Fruit fly (Drosophila melanogaster) whole organism, embryonic: ENCODE data around the gene dally.
A peak's percentile ranks its signal among the peaks of the same experiment; 100 is the strongest.

ENCODE experiments used
- Antp ChIP-seq: fragments of 200-800 bp; sonication (Bioruptor generic); optimal IDR thresholded peaks from 3 replicates; lab custom pipeline; 2016; ENCODE audit warnings: missing biosample characterization, missing genetic modification characterization
- Asciz ChIP-seq: fragments of 200-800 bp; sonication (Bioruptor generic); optimal IDR thresholded peaks from 2 replicates; lab custom pipeline; 2017; ENCODE audit warnings: missing biosample characterization, mild to moderate bottlenecking, missing genetic modification characterization, missing genetic modification reagents
- Awh ChIP-seq: fragments of 200-800 bp; sonication (Bioruptor generic); IDR thresholded peaks from 2 replicates; pipeline ENCODE4, ENCODE4 v1.3.6; 2022; ENCODE audit warnings: missing biosample characterization, missing genetic modification characterization
- Blimp-1 ChIP-seq: fragments of 200-800 bp; sonication (Bioruptor generic); optimal IDR thresholded peaks from 3 replicates; lab custom pipeline; 2018; ENCODE audit warnings: missing biosample characterization, missing genetic modification characterization, mild to moderate bottlenecking, moderate library complexity, missing genetic modification reagents
- CG10462 ChIP-seq: fragments of 200-800 bp; sonication (Bioruptor generic); optimal IDR thresholded peaks from 2 replicates; lab custom pipeline; 2016; ENCODE audit warnings: missing biosample characterization, missing genetic modification characterization
- CG10543 ChIP-seq: fragments of 200-800 bp; sonication (Bioruptor generic); optimal IDR thresholded peaks from 3 replicates; lab custom pipeline; 2017; ENCODE audit warnings: missing biosample characterization, mild to moderate bottlenecking, missing genetic modification characterization, moderate library complexity
- CG13123 ChIP-seq: fragments of 200-800 bp; sonication (Bioruptor generic); optimal IDR thresholded peaks from 2 replicates; lab custom pipeline; 2016; ENCODE audit warnings: missing biosample characterization, missing genetic modification characterization
- CG15011 ChIP-seq: fragments of 200-800 bp; sonication (Bioruptor generic); optimal IDR thresholded peaks from 3 replicates; lab custom pipeline; 2018; ENCODE audit warnings: missing biosample characterization, mild to moderate bottlenecking, missing genetic modification characterization
- CG15601 ChIP-seq: fragments of 200-800 bp; sonication (Bioruptor generic); optimal IDR thresholded peaks from 3 replicates; lab custom pipeline; 2019; ENCODE audit warnings: missing biosample characterization, mild to moderate bottlenecking, missing genetic modification characterization, moderate library complexity
- CG32772 ChIP-seq: fragments of 200-800 bp; sonication (Bioruptor generic); IDR thresholded peaks from 2 replicates; pipeline ENCODE4 v1.3.6; 2022; ENCODE audit warnings: missing biosample characterization, missing genetic modification characterization
- CG3281 ChIP-seq: fragments of 200-800 bp; sonication (Bioruptor generic); optimal IDR thresholded peaks from 3 replicates; lab custom pipeline; 2017; ENCODE audit warnings: missing biosample characterization, mild to moderate bottlenecking, missing genetic modification characterization
- CG3995 ChIP-seq: fragments of 200-800 bp; sonication (Bioruptor generic); optimal IDR thresholded peaks from 3 replicates; lab custom pipeline; 2016; ENCODE audit warnings: missing biosample characterization, missing genetic modification characterization
- CG6791 ChIP-seq: fragments of 200-800 bp; sonication (Bioruptor generic); IDR thresholded peaks from 3 replicates; pipeline ENCODE4 v1.3.6; 2022; ENCODE audit warnings: missing biosample characterization, missing genetic modification characterization; ENCODE audit not compliant: partially characterized antibody
- CG7745 ChIP-seq: fragments of 200-800 bp; sonication (Bioruptor generic); optimal IDR thresholded peaks from 2 replicates; lab custom pipeline; 2018; ENCODE audit warnings: missing biosample characterization, mild to moderate bottlenecking, missing genetic modification characterization, moderate library complexity
- CG8281 ChIP-seq: fragments of 200-800 bp; sonication (Bioruptor generic); optimal IDR thresholded peaks from 2 replicates; lab custom pipeline; 2018; ENCODE audit warnings: missing biosample characterization, mild to moderate bottlenecking, missing genetic modification characterization, moderate library complexity
- CG8765 ChIP-seq: fragments of 200-800 bp; sonication (Bioruptor generic); IDR thresholded peaks from 2 replicates; pipeline ENCODE4 v1.3.6; 2022; ENCODE audit warnings: missing biosample characterization, missing genetic modification characterization
- Med ChIP-seq: fragments of 200-800 bp; sonication (Bioruptor generic); peaks from one replicate; lab custom pipeline; 2016; ENCODE audit warnings: missing biosample characterization, missing genetic modification characterization, mild to moderate bottlenecking, inconsistent platforms, moderate library complexity
- NC2α ChIP-seq: fragments of 200-800 bp; sonication (Bioruptor generic); optimal IDR thresholded peaks from 2 replicates; lab custom pipeline; 2016; ENCODE audit warnings: missing biosample characterization, missing genetic modification characterization
- Sry-δ ChIP-seq: fragments of 200-800 bp; sonication (Bioruptor generic); optimal IDR thresholded peaks from 2 replicates; lab custom pipeline; 2016; ENCODE audit warnings: missing biosample characterization, missing genetic modification characterization
- TFAM ChIP-seq: fragments of 200-800 bp; sonication (Bioruptor generic); optimal IDR thresholded peaks from 2 replicates; lab custom pipeline; 2017; ENCODE audit warnings: missing biosample characterization, missing genetic modification characterization, inconsistent platforms
- Trl ChIP-seq, 3 experiments: fragments of >200 bp in 2 of 3; fragments of 200-800 bp in 1 of 3; sonication (Bioruptor generic) in 1 of 3; optimal IDR thresholded peaks; 2 replicates in 1 of 3; 3 replicates in 2 of 3; lab custom pipeline; 2016 to 2017; ENCODE audit warnings: missing biosample characterization in 1 of 3, missing genetic modification characterization in 1 of 3
- Usf ChIP-seq: fragments of 200-800 bp; sonication (Bioruptor generic); optimal IDR thresholded peaks from 2 replicates; lab custom pipeline; 2017; ENCODE audit warnings: missing genotype, missing biosample characterization, missing genetic modification characterization
- Vsx1 ChIP-seq: fragments of 200-800 bp; sonication (Bioruptor generic); optimal IDR thresholded peaks from 2 replicates; lab custom pipeline; 2017; ENCODE audit warnings: missing biosample characterization, mild to moderate bottlenecking, missing genetic modification characterization, missing genetic modification reagents
- bsh ChIP-seq, 2 experiments: fragments of 200-800 bp; sonication (Bioruptor generic); optimal IDR thresholded peaks; 2 replicates each; lab custom pipeline; 2017 to 2018; ENCODE audit warnings: mild to moderate bottlenecking in 2 of 2, missing biosample characterization in 2 of 2, missing genetic modification characterization in 2 of 2, moderate library complexity in 1 of 2
- cg ChIP-seq: fragments of 200-800 bp; sonication (Bioruptor generic); optimal IDR thresholded peaks from 3 replicates; lab custom pipeline; 2019; ENCODE audit warnings: missing biosample characterization, mild to moderate bottlenecking, missing genetic modification characterization, moderate library complexity
- cwo ChIP-seq: fragments of 200-800 bp; sonication (Bioruptor generic); optimal IDR thresholded peaks from 3 replicates; lab custom pipeline; 2017; ENCODE audit warnings: missing biosample characterization, missing genetic modification characterization, mild to moderate bottlenecking, moderate library complexity, missing genetic modification reagents
- da ChIP-seq: fragments of 200-800 bp; sonication (Bioruptor generic); optimal IDR thresholded peaks from 2 replicates; lab custom pipeline; 2016; ENCODE audit warnings: missing biosample characterization, missing genetic modification characterization
- ems ChIP-seq: fragments of 200-800 bp; sonication (Bioruptor generic); optimal IDR thresholded peaks from 3 replicates; lab custom pipeline; 2016; ENCODE audit warnings: missing biosample characterization, missing genetic modification characterization
- fd102C ChIP-seq: fragments of 200-800 bp; sonication (Bioruptor generic); optimal IDR thresholded peaks from 2 replicates; lab custom pipeline; 2018; ENCODE audit warnings: missing biosample characterization, mild to moderate bottlenecking, missing genetic modification characterization, moderate library complexity
- gcm ChIP-seq: fragments of 200-800 bp; sonication (Bioruptor generic); optimal IDR thresholded peaks from 2 replicates; lab custom pipeline; 2019; ENCODE audit warnings: missing biosample characterization, mild to moderate bottlenecking, missing genetic modification characterization, moderate library complexity
- grau ChIP-seq: fragments of 200-800 bp; optimal IDR thresholded peaks from 3 replicates; lab custom pipeline; 2019; ENCODE audit warnings: missing biosample characterization, mild to moderate bottlenecking, missing genetic modification characterization, moderate library complexity
- gsb-n ChIP-seq: fragments of 200-800 bp; sonication (Bioruptor generic); optimal IDR thresholded peaks from 3 replicates; lab custom pipeline; 2018; ENCODE audit warnings: missing biosample characterization, mild to moderate bottlenecking, missing genetic modification characterization
- p53 ChIP-seq: fragments of 200-800 bp; sonication (Bioruptor generic); optimal IDR thresholded peaks from 2 replicates; lab custom pipeline; 2016; ENCODE audit warnings: missing biosample characterization, missing genetic modification characterization
- run ChIP-seq: fragments of 200-800 bp; sonication (Bioruptor generic); optimal IDR thresholded peaks from 3 replicates; lab custom pipeline; 2018; ENCODE audit warnings: missing biosample characterization, mild to moderate bottlenecking, missing genetic modification characterization
- seq ChIP-seq: fragments of 200-800 bp; sonication (Bioruptor generic); IDR thresholded peaks from 2 replicates; pipeline ENCODE4 v1.3.6; 2022; ENCODE audit warnings: missing biosample characterization, missing genetic modification characterization
- sima ChIP-seq: fragments of 200-800 bp; sonication (Bioruptor generic); optimal IDR thresholded peaks from 2 replicates; lab custom pipeline; 2016; ENCODE audit warnings: missing biosample characterization, missing genetic modification characterization
- stc ChIP-seq: fragments of 200-800 bp; sonication (Bioruptor generic); IDR thresholded peaks from 2 replicates; pipeline ENCODE4 v1.3.6; 2022; ENCODE audit warnings: missing biosample characterization, missing genetic modification characterization
- vnd ChIP-seq: fragments of 200-800 bp; sonication (Bioruptor generic); IDR thresholded peaks from 3 replicates; pipeline ENCODE4 v1.3.6; 2022; ENCODE audit warnings: missing biosample characterization, missing genetic modification characterization; ENCODE audit not compliant: partially characterized antibody
- vvl ChIP-seq: fragments of 200-800 bp; sonication (Bioruptor generic); IDR thresholded peaks from 2 replicates; pipeline ENCODE4 v1.3.6; 2022; ENCODE audit warnings: missing biosample characterization, missing genetic modification characterization

The dally gene

DNA sequence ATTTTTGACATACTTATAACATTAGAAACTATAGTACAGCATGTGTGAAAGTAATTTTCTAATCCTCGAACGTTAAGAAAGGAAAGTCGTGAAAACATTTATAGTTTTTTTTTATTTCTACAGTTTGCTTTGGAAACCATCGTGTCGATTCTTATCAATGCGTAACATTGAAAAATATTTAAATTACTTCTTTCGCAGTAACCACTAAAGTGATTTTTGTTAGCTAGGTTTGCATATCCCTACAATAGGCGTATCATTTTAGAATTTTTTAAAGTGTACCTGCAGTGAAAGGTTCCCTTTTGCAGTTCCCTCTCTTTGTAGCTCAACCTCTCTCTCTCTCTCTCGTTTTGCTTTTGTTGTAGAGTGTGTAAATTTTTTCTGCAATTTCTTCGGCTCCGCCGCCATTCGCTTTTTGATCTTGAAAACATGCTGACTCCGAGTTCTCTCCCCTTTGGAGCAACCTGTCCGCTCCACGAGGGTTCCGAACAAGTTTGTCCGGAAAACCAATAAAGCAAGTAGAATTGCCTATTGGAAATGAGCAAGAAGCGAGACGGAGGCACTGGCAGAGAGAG, 86.3 kb downstream of the dally start (continued):
- TF ChIP-seq gcm (GFP tag; lab: Kevin White, UChicago) (no peak), cwo (GFP tag; lab: Kevin White, UChicago) (no peak), fd102C (no peak), Med (GFP tag; lab: Kevin White, UChicago) (peak; percentile 14), CG3281 (no peak), Vsx1 (GFP tag; lab: Kevin White, UChicago) (no peak), grau (tag; lab: Kevin White, UChicago) (no peak), Sry-δ (GFP tag; lab: Kevin White, UChicago) (no peak), CG10462 (no peak), NC2α (GFP tag; lab: Kevin White, UChicago) (no peak), sima (GFP tag; lab: Kevin White, UChicago) (no peak), CG3995 (GFP tag; lab: Kevin White, UChicago) (no peak), bsh (GFP tag; optimal IDR thresholded peaks at IDR 0.05; lab: Kevin White, UChicago) (peak in 1 of 2 experiments; percentile 51), Trl (optimal IDR thresholded peaks at IDR 0.05; lab: Kevin White, UChicago) (peak; percentile 14 to 37), Trl (GFP tag; optimal IDR thresholded peaks at IDR 0.05; lab: Kevin White, UChicago) (no peak), p53 (no peak), CG32772 (GFP tag; lab: Robert Waterston, UW) (no peak), da (GFP tag; lab: Kevin White, UChicago) (no peak)
- TF ChIP-seq, all 482 proteins: peak for 8

DNA sequence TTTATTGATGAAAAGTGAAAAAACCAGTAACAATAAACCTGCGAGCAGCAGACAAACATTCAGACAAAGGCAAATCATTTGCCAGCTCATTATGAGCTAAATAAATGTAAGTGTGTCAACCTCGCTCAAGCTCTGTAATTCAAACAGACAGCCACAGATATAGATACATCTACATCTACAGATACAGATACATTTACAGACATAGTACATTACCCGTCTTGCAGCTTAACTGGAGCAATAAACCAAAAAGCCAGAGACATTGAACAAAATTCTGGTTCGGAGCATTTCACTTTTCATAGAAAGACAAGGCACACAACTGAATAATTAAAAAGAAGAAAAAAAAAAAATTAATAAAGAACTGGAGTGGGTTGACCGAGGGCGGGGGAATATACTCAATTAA, 92.4 kb downstream of the dally start:
- TF ChIP-seq vvl (GFP tag; lab: Robert Waterston, UW), result peak; percentile 20; the same call in 1 of the 2 replicates
- no peak for TF ChIP-seq CG7745 (tag; lab: Kevin White, UChicago)
- TF ChIP-seq CG6791 (GFP tag; lab: Robert Waterston, UW), result no peak
- no peak for TF ChIP-seq seq
- TF ChIP-seq stc (GFP tag; lab: Robert Waterston, UW), result no peak
- TF ChIP-seq CG8281 (tag; lab: Kevin White, UChicago), result peak; percentile 50
- TF ChIP-seq CG13123, result no peak
- peak; percentile 60; the same call in 1 of the 2 replicates for TF ChIP-seq Awh
- TF ChIP-seq CG10543, result no peak
- no peak for TF ChIP-seq CG15011 (GFP tag; lab: Kevin White, UChicago)
- TF ChIP-seq TFAM (GFP tag; lab: Kevin White, UChicago), result no peak
- TF ChIP-seq Usf (GFP tag; lab: Kevin White, UChicago), result no peak
- no peak for TF ChIP-seq gsb-n (tag; lab: Kevin White, UChicago)
- no peak for TF ChIP-seq run
- no peak for TF ChIP-seq Antp (GFP tag; lab: Kevin White, UChicago)
- peak; percentile 1 for TF ChIP-seq Med (GFP tag; lab: Kevin White, UChicago)
- no peak for TF ChIP-seq Asciz (GFP tag; lab: Kevin White, UChicago)
- TF ChIP-seq CG15601 (tag; lab: Kevin White, UChicago), result no peak
- no peak for TF ChIP-seq CG8765 (GFP tag; lab: Robert Waterston, UW)
- TF ChIP-seq Blimp-1 (GFP tag; lab: Kevin White, UChicago), result peak; percentile 62
- TF ChIP-seq Vsx1 (GFP tag; lab: Kevin White, UChicago), result no peak
- no peak for TF ChIP-seq vnd (GFP tag; lab: Robert Waterston, UW)
- TF ChIP-seq ems, result no peak
- peak; percentile 16 for TF ChIP-seq cg (GFP tag; lab: Kevin White, UChicago)
